Worm (Caenorhabditis elegans): ENCODE results near the gene msp-19.
"Not testable (repeated sequence)": the region's sequence is repeated elsewhere in the genome, so short reads cannot be mapped to it uniquely, and the experiment has no call there.

Gene msp-19

ce11 chrIV:5260289-5260688, at the start of gene msp-19:
TSS of gene msp-19 (plus strand) at chrIV:5260589.
- TF ChIP-seq unc-39, lin-39, nhr-11 (tag; optimal IDR thresholded peaks at IDR 0.05): not testable (repeated sequence)

ce11 chrIV:5210606-5211005, 49.8 kb upstream of the msp-19 start:
- no peak for TF ChIP-seq ceh-9 (tag; optimal IDR thresholded peaks at IDR 0.05)
- no peak for TF ChIP-seq ztf-11 (tag; optimal IDR thresholded peaks at IDR 0.05)
- no peak for TF ChIP-seq lsy-12 (tag; optimal IDR thresholded peaks at IDR 0.05)
- TF ChIP-seq jun-1 (tag; optimal IDR thresholded peaks at IDR 0.05), result no peak
- no peak for TF ChIP-seq skn-1 (tag; optimal IDR thresholded peaks at IDR 0.05)
- no peak for TF ChIP-seq pha-4 (tag; optimal IDR thresholded peaks at IDR 0.05)
- no peak for TF ChIP-seq ceh-28 (tag; optimal IDR thresholded peaks at IDR 0.05)
- TF ChIP-seq unc-62 (GFP tag; optimal IDR thresholded peaks at IDR 0.05), result no peak
- TF ChIP-seq nhr-28 (tag; optimal IDR thresholded peaks at IDR 0.05), result no peak
- TF ChIP-seq nhr-11 (tag; optimal IDR thresholded peaks at IDR 0.05), result no peak
- TF ChIP-seq fos-1 (tag; optimal IDR thresholded peaks at IDR 0.05), result no peak
- TF ChIP-seq nfya-1 (tag; optimal IDR thresholded peaks at IDR 0.05; ENCODE audit: insufficient read depth), result no peak
- no peak for TF ChIP-seq pqm-1 (tag; optimal IDR thresholded peaks at IDR 0.05)
- TF ChIP-seq egl-5 (tag; optimal IDR thresholded peaks at IDR 0.05), result no peak
- no peak for TF ChIP-seq nhr-76 (tag; optimal IDR thresholded peaks at IDR 0.05)
- TF ChIP-seq ama-1 (optimal IDR thresholded peaks at IDR 0.05), result no peak
- TF ChIP-seq elt-3 (tag; optimal IDR thresholded peaks at IDR 0.05), result no peak
- TF ChIP-seq daf-12 (tag; optimal IDR thresholded peaks at IDR 0.05), result no peak
- no peak for TF ChIP-seq lin-15B (tag; optimal IDR thresholded peaks at IDR 0.05)
- TF ChIP-seq nhr-43 (tag; optimal IDR thresholded peaks at IDR 0.05; ENCODE audit: poor library complexity, severe bottlenecking), result no peak

DNA sequence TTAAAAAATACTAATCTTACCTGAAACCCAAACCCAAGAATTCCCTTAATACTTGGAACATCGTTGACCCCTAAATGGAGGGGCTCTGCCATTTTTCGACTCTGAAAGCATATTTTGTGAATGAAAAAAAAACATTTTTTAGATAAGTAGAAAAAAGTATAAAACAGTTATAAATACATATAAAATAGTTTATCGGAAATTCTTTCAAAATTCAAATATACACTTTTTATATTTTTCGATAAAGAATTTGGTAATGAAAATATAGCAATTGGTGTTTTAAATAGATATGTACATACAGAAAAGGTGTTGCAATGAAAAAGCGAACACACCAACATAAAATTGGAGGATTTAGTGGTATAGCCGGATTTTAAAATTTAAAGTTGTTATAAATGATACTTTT, 45.3 kb upstream of the msp-19 start, which contains the start of gene Y59E9AL.4:
TSS of gene Y59E9AL.4 (minus strand) at position 101 of the 400 bp plus-strand sequence.
- no peak for TF ChIP-seq nhr-67 (tag; optimal IDR thresholded peaks at IDR 0.05)
- TF ChIP-seq nhr-12 (tag; optimal IDR thresholded peaks at IDR 0.05), result no peak
- TF ChIP-seq egl-5 (tag; optimal IDR thresholded peaks at IDR 0.05), result no peak
- no peak for TF ChIP-seq ceh-16 (tag; optimal IDR thresholded peaks at IDR 0.05)
- TF ChIP-seq nhr-23 (tag; optimal IDR thresholded peaks at IDR 0.05), result no peak

DNA sequence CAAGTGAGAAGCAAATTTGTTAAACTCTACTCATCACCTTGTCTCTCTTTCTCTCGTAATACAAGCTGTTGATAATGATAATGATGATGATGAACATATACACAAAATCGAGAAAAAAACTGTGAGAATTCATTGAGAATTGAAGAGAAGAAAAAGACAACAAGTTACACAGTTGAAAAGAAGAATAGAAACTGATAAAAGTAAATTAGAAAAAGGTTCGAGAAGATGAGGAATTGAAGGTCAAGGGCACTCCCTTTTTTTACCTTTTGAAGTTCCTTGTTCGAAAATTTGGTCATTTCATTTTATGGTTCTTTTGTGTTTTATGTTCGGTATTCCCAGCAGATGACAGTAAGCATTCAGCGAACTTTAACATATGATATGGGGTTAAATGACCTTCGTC, 44.0 kb upstream of the msp-19 start:
- TF ChIP-seq elt-1 (tag; optimal IDR thresholded peaks at IDR 0.05) (no peak), fkh-10 (GFP tag; optimal IDR thresholded peaks at IDR 0.05) (no peak), nhr-25 (tag; optimal IDR thresholded peaks at IDR 0.05) (peak; percentile 66), nhr-23 (tag; optimal IDR thresholded peaks at IDR 0.05) (peak; percentile 82), zag-1 (tag; optimal IDR thresholded peaks at IDR 0.05) (no peak), nhr-67 (tag; optimal IDR thresholded peaks at IDR 0.05) (no peak), egl-5 (tag; optimal IDR thresholded peaks at IDR 0.05) (no peak)

ce11 chrIV:5218496-5218895, 41.9 kb upstream of the msp-19 start, which contains the start of gene nsph-4.2:
TSS of gene nsph-4.2 (plus strand) at chrIV:5218796.
- TF ChIP-seq nfya-1 (tag; optimal IDR thresholded peaks at IDR 0.05; ENCODE audit: insufficient read depth); elt-1 (tag; optimal IDR thresholded peaks at IDR 0.05); ztf-11 (tag; optimal IDR thresholded peaks at IDR 0.05): not testable (repeated sequence)

DNA sequence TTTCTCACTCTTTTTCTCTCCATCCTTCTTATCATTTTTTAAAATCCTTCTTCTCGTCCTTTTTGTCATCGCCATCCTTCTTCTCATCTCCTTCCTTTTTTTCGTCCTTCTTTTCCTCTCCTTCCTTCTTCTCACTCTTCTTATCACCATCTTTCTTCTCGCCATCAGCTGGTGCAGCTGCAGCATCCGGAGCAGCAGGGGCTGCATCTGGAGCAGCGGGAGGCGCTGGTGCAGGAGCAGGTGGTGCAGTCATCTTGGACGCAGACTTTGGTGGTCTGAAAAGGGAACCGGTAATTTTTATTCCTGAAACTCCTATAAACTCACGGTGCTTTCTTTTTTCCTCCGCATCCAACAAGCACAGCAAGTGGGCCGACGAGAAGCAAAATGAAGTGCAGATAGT, 38.7 kb upstream of the msp-19 start:
- no peak for TF ChIP-seq zag-1 (tag; optimal IDR thresholded peaks at IDR 0.05)
- no peak for TF ChIP-seq nfya-1 (tag; optimal IDR thresholded peaks at IDR 0.05; ENCODE audit: insufficient read depth)
- TF ChIP-seq ceh-16 (tag; optimal IDR thresholded peaks at IDR 0.05), result no peak
- TF ChIP-seq elt-3 (tag; optimal IDR thresholded peaks at IDR 0.05), result no peak
- TF ChIP-seq nhr-67 (tag; optimal IDR thresholded peaks at IDR 0.05), result no peak
- TF ChIP-seq tbx-2 (tag; optimal IDR thresholded peaks at IDR 0.05), result no peak
- TF ChIP-seq fkh-2 (tag; optimal IDR thresholded peaks at IDR 0.05), result no peak
- TF ChIP-seq nhr-11 (tag; optimal IDR thresholded peaks at IDR 0.05), result no peak
- TF ChIP-seq unc-39 (tag; optimal IDR thresholded peaks at IDR 0.05), result no peak
- no peak for TF ChIP-seq daf-12 (tag; optimal IDR thresholded peaks at IDR 0.05)
- TF ChIP-seq nhr-43 (tag; optimal IDR thresholded peaks at IDR 0.05; ENCODE audit: poor library complexity, severe bottlenecking), result no peak
- TF ChIP-seq jun-1 (tag; optimal IDR thresholded peaks at IDR 0.05), result no peak
- no peak for TF ChIP-seq lin-39 (tag; optimal IDR thresholded peaks at IDR 0.05)
- no peak for TF ChIP-seq fkh-10 (GFP tag; optimal IDR thresholded peaks at IDR 0.05)
- TF ChIP-seq ceh-28 (tag; optimal IDR thresholded peaks at IDR 0.05), result no peak
- TF ChIP-seq nhr-77 (tag; optimal IDR thresholded peaks at IDR 0.05), result no peak
- TF ChIP-seq nhr-25 (tag; optimal IDR thresholded peaks at IDR 0.05), result no peak
